Fruit fly (Drosophila melanogaster): ENCODE results near the gene Eip78C.

Eip78C gene

DNA sequence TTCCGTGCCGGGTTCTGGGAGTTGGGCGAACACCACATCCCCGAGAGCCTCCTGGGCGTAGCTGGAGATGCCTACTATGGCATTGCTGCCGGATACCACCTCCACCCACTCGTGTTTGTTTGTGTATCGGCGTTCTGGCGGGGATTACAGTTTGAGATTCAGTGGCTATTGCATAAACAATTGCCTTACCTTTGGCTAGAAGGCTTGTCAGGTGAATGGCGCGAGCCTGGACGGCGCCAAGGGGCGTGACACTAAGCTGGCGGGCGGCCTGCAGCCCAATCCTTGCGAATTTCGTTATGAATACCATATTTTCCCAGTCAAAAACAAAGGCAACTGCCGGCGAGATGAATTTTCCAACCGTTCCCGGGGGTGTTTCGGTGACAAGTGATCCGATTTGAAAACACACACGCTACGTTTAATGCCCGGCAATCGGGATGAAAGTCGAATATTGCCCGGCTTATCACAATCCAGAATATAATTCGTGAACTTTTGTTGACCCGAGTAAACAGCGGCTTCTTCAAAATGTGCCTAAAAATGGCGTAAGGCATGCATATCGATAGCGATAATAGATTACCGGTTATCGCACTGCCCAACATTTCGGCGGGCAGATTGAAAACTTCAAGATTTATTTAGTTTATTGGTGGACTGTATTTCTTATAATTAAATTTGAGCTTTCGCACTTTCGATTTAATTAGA is 54.7 kb downstream of the Eip78C start, which contains the start of gene ppl (continued):
- TF ChIP-seq Max (GFP tag; optimal IDR thresholded peaks at IDR 0.05) (no peak), CG14710 (tag; optimal IDR thresholded peaks at IDR 0.05) (peak; percentile 23), CG3838 (GFP tag; optimal IDR thresholded peaks at IDR 0.05) (no peak), CG34376 (GFP tag; optimal IDR thresholded peaks at IDR 0.05) (peak; percentile 82), Hmx (GFP tag; optimal IDR thresholded peaks at IDR 0.05) (no peak), Usf (GFP tag; optimal IDR thresholded peaks at IDR 0.05) (no peak), maf-S (GFP tag; optimal IDR thresholded peaks at IDR 0.05) (no peak), ind (GFP tag; optimal IDR thresholded peaks at IDR 0.05) (no peak), lilli (GFP tag; optimal IDR thresholded peaks at IDR 0.05) (no peak), Bgb (GFP tag; IDR thresholded peaks at IDR 0.05; ENCODE audit: partially characterized antibody) (peak; percentile 58), schlank (tag; optimal IDR thresholded peaks at IDR 0.05) (no peak), CG17612 (GFP tag; IDR thresholded peaks at IDR 0.05) (no peak), CG13287 (GFP tag; IDR thresholded peaks at IDR 0.05; ENCODE audit: partially characterized antibody) (peak; percentile 73), ara (GFP tag; IDR thresholded peaks at IDR 0.05) (no peak), Hr3 (GFP tag; optimal IDR thresholded peaks at IDR 0.05) (no peak), gcm2 (GFP tag; optimal IDR thresholded peaks at IDR 0.05) (no peak), CG16779 (GFP tag; IDR thresholded peaks at IDR 0.05) (no peak), wdn (GFP tag; IDR thresholded peaks at IDR 0.05) (no peak), CG15269 (tag; optimal IDR thresholded peaks at IDR 0.05) (no peak), az2 (GFP tag; optimal IDR thresholded peaks at IDR 0.05) (no peak), dimm (GFP tag; IDR thresholded peaks at IDR 0.05) (no peak), luna (GFP tag; optimal IDR thresholded peaks at IDR 0.05) (no peak), lab (GFP tag; optimal IDR thresholded peaks at IDR 0.05) (peak; percentile 19), NC2α (GFP tag; optimal IDR thresholded peaks at IDR 0.05) (no peak), wek (GFP tag; optimal IDR thresholded peaks at IDR 0.05) (no peak), ase (GFP tag; IDR thresholded peaks at IDR 0.05) (no peak), grau (tag; optimal IDR thresholded peaks at IDR 0.05) (no peak), ap (GFP tag; IDR thresholded peaks at IDR 0.05) (no peak), CG4617 (GFP tag; optimal IDR thresholded peaks at IDR 0.05; ENCODE audit: borderline replicate concordance) (peak; percentile 29), jing (GFP tag; optimal IDR thresholded peaks at IDR 0.05) (no peak), phol (tag; optimal IDR thresholded peaks at IDR 0.05) (peak; percentile 47), trem (tag; optimal IDR thresholded peaks at IDR 0.05) (peak; percentile 47), aop (GFP tag; IDR thresholded peaks at IDR 0.05) (no peak), D19B (GFP tag; optimal IDR thresholded peaks at IDR 0.05) (no peak), gfzf (GFP tag; optimal IDR thresholded peaks at IDR 0.05) (peak; percentile 77), CG3995 (GFP tag; optimal IDR thresholded peaks at IDR 0.05) (no peak), cas (GFP tag; IDR thresholded peaks at IDR 0.05) (no peak), Jarid2 (GFP tag; optimal IDR thresholded peaks at IDR 0.05) (no peak), Mes4 (GFP tag; optimal IDR thresholded peaks at IDR 0.05) (no peak), CG33213 (GFP tag; optimal IDR thresholded peaks at IDR 0.05) (no peak), cg (GFP tag; optimal IDR thresholded peaks at IDR 0.05) (no peak), CG4707 (GFP tag; optimal IDR thresholded peaks at IDR 0.05) (no peak), CG17359 (tag; optimal IDR thresholded peaks at IDR 0.05) (peak; percentile 20), gcm (GFP tag; optimal IDR thresholded peaks at IDR 0.05) (no peak), stwl (tag; optimal IDR thresholded peaks at IDR 0.05) (peak; percentile 63), CG8089 (GFP tag; optimal IDR thresholded peaks at IDR 0.05) (no peak), CG5245 (GFP tag; optimal IDR thresholded peaks at IDR 0.05) (no peak), CTCF (GFP tag; optimal IDR thresholded peaks at IDR 0.05) (peak; percentile 4), yki (optimal IDR thresholded peaks at IDR 0.05) (no peak), onecut (GFP tag; IDR thresholded peaks at IDR 0.05) (no peak), chinmo (GFP tag; IDR thresholded peaks at IDR 0.05; ENCODE audit: partially characterized antibody) (0 out of 4 replicates have a peak, but pooled peaks have one; percentile 42), CG12236 (GFP tag; optimal IDR thresholded peaks at IDR 0.05) (no peak)

Data from whole organism, embryonic.